Fruit fly (Drosophila melanogaster): ENCODE data around the gene CG8562.

The CG8562 gene

dm6 chr3L:7397979-7398378, at the start of gene CG8562:
Gene CG8562 (plus strand): TSS chr3L:7398285.
- TF ChIP-seq CG17801 (GFP tag; optimal IDR thresholded peaks at IDR 0.05; ENCODE audit: partially characterized antibody): no peak

- TF ChIP-seq CG17801 (GFP tag; optimal IDR thresholded peaks at IDR 0.05; ENCODE audit: partially characterized antibody): no peak
Measured at dm6 chr3L:7349311-7349710, 48.8 kb upstream of the CG8562 start.

DNA sequence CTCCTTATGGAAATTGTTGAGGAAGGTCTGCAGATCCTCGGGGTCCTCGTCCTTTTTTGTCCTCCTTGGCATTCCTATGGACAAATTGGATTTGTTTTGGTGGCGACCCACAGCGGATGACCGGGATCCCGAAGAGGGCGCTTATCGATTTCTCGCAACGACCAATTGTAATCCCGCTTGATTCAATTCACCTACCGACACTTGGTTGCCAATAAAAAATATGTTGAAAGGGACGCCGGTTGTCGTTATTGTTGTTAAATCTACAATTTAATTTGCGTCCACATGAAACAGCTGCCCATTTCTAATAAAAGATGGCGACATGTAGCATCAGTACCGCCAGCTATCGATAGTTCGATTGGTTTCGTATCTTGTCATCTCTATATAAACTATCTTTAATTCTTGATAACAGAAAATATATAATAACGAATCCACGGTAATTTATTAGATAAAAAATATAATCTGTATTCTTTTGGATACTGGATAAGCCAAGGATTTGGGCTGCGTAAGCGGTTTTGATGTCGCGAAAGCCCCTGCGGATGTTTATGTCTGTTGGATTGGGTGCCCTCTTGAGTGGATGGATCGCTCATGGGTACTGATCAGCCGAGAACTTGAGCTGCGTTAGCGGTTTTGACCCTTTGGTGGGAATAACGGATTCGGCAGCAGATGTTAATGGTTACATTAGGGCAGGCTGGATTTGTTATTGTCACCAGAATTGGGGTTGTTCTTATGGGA, 41.5 kb upstream of the CG8562 start, which contains the start of gene CTCF:
TSS of gene CTCF (minus strand) at position 328 of the 732 bp plus-strand sequence.
- peak; percentile 31 for TF ChIP-seq CG17801 (GFP tag; optimal IDR thresholded peaks at IDR 0.05; ENCODE audit: partially characterized antibody)

- peak; percentile 47 for TF ChIP-seq CG17801 (GFP tag; optimal IDR thresholded peaks at IDR 0.05; ENCODE audit: partially characterized antibody)
Measured at dm6 chr3L:7359827-7360323, 38.2 kb upstream of the CG8562 start, which contains the start of gene pst. Gene pst (minus strand): TSS chr3L:7360263.

DNA sequence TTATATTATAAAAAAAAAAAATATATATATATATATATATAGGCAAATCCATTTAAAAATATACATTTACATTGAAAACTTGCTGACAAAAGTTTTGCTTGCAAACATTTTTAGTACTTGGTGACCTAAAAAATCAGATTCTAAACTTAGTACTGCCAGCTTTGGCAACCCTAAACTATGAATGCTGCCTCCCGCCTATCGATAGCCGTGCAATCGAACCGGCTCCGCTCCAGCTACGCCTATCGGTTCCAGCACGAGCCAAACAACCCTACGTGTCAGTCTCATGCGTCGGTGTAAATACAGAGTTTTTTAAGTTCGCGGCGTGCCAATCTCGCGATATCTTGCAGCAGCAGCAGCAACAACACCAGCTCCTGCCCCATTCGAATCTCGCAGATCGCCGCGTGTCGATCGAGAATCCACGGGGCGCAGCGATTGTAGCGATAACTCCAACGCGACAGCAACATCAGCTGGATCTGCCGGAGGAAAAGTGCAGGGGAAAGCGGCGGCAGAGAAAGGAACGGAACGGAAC, 37.7 kb upstream of the CG8562 start, which contains the start of gene Sec63:
TSS of gene Sec63 (plus strand) at position 238 of the 529 bp plus-strand sequence.
- no peak for TF ChIP-seq CG17801 (GFP tag; optimal IDR thresholded peaks at IDR 0.05; ENCODE audit: partially characterized antibody)

DNA sequence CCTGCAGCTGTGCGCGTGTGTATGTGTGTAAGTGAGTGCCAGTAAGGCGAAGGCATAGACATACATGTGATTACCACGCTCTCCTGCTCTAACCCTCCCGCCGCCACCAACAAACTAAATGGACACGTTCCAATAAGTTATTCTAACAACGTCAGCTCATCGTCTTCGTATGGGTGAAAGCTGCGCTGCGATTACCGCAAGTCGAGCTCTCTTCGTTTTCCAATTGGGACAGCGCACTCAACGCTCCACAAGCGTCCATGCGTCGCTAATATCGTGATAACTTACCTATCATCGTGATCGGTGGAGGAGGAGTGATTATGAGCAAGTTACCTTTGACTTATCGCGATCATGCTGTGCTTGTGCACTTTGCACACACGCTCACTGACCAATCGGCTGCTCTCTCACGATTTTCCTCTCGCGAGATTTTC, 37.0 kb upstream of the CG8562 start:
- no peak for TF ChIP-seq CG17801 (GFP tag; optimal IDR thresholded peaks at IDR 0.05; ENCODE audit: partially characterized antibody)

DNA sequence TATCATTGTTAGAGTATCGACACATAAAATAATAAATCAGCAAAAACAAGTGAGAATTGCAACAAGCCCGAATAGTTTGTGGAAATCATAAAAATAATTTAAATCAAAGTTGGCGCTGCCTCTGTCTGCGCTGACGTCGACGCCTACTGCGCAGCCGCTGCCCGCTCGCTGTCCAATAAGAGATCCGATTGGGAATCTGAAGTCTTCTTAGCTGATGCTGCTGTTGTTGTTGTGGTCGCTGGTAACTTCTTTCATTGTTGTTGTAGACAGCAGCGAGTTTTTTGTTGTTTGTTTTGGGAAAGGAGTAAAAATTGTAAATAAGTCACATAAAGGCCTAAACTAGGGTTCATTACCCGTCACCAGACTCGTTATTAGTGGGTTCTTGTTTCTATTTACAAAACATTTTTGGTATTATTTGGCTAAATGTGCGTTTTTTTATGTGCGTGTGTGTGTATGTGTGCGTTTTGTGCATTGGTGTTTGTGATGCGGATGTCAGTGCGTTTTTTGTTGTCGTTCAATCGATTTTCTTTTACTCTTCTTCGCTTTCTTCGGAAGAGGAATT, 33.3 kb upstream of the CG8562 start:
- TF ChIP-seq CG17801 (GFP tag; optimal IDR thresholded peaks at IDR 0.05; ENCODE audit: partially characterized antibody): no peak

- peak; percentile 19 for TF ChIP-seq CG17801 (GFP tag; optimal IDR thresholded peaks at IDR 0.05; ENCODE audit: partially characterized antibody)
Measured at dm6 chr3L:7367798-7368678, 30.0 kb upstream of the CG8562 start.

DNA sequence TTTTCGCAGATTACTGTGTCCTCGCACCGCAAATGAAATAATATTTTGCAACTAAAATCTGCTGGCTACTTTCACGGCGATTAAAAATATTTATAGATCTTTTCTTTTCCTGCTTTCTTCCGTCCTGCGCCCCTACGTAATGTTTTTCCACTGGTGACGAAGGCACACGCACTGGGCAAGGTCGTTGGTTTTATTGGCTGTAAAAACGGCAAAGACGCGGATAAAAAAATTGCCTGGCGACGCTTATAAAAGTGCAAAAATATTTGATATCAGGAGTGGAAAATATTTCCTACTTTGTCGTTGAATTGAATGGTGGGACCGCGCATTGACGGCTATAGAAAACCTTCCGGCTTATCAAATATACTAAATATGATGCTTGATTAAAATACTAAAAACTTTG, 29.2 kb upstream of the CG8562 start, which contains the start of gene Sh3beta:
TSS of gene Sh3beta (minus strand) at position 327 of the 400 bp plus-strand sequence.
- no peak for TF ChIP-seq CG17801 (GFP tag; optimal IDR thresholded peaks at IDR 0.05; ENCODE audit: partially characterized antibody)

- TF ChIP-seq CG17801 (GFP tag; optimal IDR thresholded peaks at IDR 0.05; ENCODE audit: partially characterized antibody): no peak
Measured at dm6 chr3L:7369543-7369942, 28.5 kb upstream of the CG8562 start, which contains the start of gene akirin. Gene akirin (plus strand): TSS chr3L:7369843.

DNA sequence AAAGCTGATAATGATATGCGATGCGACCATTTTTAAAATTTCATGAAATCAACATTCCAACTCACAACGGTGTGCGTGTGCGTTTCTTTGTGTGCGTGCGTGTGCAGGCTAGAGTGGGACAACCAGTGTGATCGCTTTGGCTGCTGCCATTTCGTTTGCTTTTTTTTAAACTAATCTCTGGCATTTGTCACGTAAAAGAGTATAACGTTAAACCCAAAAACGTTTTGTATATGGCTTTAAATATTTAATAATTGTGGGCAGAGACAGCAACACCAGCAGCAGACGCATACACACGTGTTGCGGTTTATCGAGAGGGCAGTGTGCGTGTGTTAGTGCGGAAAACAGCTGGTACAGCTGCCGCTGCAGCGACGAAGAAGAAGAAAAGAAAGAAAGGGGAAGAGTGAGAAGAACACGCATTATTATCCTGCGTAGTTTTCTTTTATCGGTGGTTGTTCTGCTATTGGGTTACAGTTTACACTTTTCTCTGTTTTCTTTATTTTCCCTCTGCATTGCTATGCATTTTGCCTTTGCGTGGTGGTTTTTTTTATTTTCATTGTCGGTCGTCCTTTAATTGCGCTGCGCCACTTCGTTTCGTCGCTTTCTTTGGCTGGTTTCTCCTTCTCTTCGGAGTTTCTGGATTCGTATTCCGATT, 27.7 kb upstream of the CG8562 start:
- no peak for TF ChIP-seq CG17801 (GFP tag; optimal IDR thresholded peaks at IDR 0.05; ENCODE audit: partially characterized antibody)

dm6 chr3L:7371290-7371689, 26.8 kb upstream of the CG8562 start:
- TF ChIP-seq CG17801 (GFP tag; optimal IDR thresholded peaks at IDR 0.05; ENCODE audit: partially characterized antibody): no peak

DNA sequence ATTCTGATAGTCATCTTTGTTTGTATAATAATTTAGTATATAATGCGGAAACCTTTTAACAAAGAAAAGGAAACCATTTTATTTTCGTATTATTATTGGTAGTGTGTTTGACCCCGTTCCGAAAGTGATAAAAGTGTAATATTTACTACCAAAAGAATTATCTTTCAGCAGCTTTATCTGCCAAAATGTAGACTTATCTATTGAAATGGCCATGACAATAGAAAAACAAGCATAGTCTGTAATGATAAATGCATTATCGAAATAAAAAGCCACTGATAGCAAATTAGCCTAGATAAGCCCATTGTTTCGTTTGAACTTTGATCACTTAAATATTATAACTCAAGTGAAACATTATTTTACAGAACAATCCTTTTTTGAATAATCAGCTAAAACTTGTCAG, 21.9 kb upstream of the CG8562 start:
- no peak for TF ChIP-seq CG17801 (GFP tag; optimal IDR thresholded peaks at IDR 0.05; ENCODE audit: partially characterized antibody)

dm6 chr3L:7376830-7377229, 21.3 kb upstream of the CG8562 start:
- no peak for TF ChIP-seq CG17801 (GFP tag; optimal IDR thresholded peaks at IDR 0.05; ENCODE audit: partially characterized antibody)

All from ovary, adult (tissue).